Worm (Caenorhabditis elegans) whole organism, mixed stage, embryonic: ENCODE measurements around the gene F55F3.4.

Experiments
- blmp-1 ChIP-seq: fragments of 150-350 bp; optimal IDR thresholded peaks from 2 replicates; lab custom pipeline; 2014; ENCODE audit warnings: missing biosample characterization, missing genetic modification characterization
- elt-1 ChIP-seq: sonication (generic microtip); optimal IDR thresholded peaks from 2 replicates; lab custom pipeline; 2017; ENCODE audit warnings: missing genetic modification characterization, mild to moderate bottlenecking, missing compliant biosample characterization, antibody characterized with exemption, moderate library complexity, borderline replicate concordance; ENCODE audit not compliant: insufficient read depth
- ham-2 ChIP-seq: fragments of 200-800 bp; sonication (Bioruptor generic); optimal IDR thresholded peaks from 2 replicates; lab custom pipeline; 2018; ENCODE audit warnings: mild to moderate bottlenecking, missing genetic modification characterization, missing compliant biosample characterization
- lin-13 ChIP-seq: fragments of 150-350 bp; optimal IDR thresholded peaks from 2 replicates; lab custom pipeline; 2014; ENCODE audit warnings: missing biosample characterization, missing genetic modification characterization
- lsy-2 ChIP-seq: fragments of 150-350 bp; optimal IDR thresholded peaks from 2 replicates; lab custom pipeline; 2014; ENCODE audit warnings: missing biosample characterization, missing genetic modification characterization
- mep-1 ChIP-seq: fragments of 150-350 bp; optimal IDR thresholded peaks from 2 replicates; lab custom pipeline; 2017; ENCODE audit warnings: missing biosample characterization, missing genetic modification reagents, missing genetic modification characterization, inconsistent platforms
- nhr-237 ChIP-seq: fragments of 150-350 bp; optimal IDR thresholded peaks from 2 replicates; lab custom pipeline; 2014; ENCODE audit warnings: missing biosample characterization, missing genetic modification characterization
- nhr-28 ChIP-seq: fragments of 150-350 bp; optimal IDR thresholded peaks from 2 replicates; lab custom pipeline; 2014; ENCODE audit warnings: missing biosample characterization, missing genetic modification characterization
- nhr-76 ChIP-seq: sonication (generic microtip); optimal IDR thresholded peaks from 2 replicates; lab custom pipeline; 2017; ENCODE audit warnings: missing biosample characterization, missing genetic modification characterization
- pha-4 ChIP-seq: fragments of 150-350 bp; optimal IDR thresholded peaks from 2 replicates; lab custom pipeline; 2018; ENCODE audit warnings: missing biosample characterization, missing genetic modification reagents, missing genetic modification characterization
- snpc-4 ChIP-seq: fragments of 150-350 bp; optimal IDR thresholded peaks from 2 replicates; lab custom pipeline; 2014; ENCODE audit warnings: missing biosample characterization, missing genetic modification characterization
- sptf-1 ChIP-seq: sonication (generic microtip); optimal IDR thresholded peaks from 2 replicates; lab custom pipeline; 2017; ENCODE audit warnings: mild to moderate bottlenecking, missing genetic modification characterization, moderate library complexity, missing compliant biosample characterization
- unc-62 ChIP-seq: fragments of 150-350 bp; optimal IDR thresholded peaks from 2 replicates; lab custom pipeline; 2014; ENCODE audit warnings: missing biosample characterization, missing genetic modification reagents, missing genetic modification characterization

- TF ChIP-seq snpc-4 (tag; lab: Kevin White, UChicago): no peak
- no peak for TF ChIP-seq mep-1 (tag; lab: Kevin White, UChicago)
- no peak for TF ChIP-seq elt-1
- no peak for TF ChIP-seq blmp-1 (tag; lab: Kevin White, UChicago)
- no peak for TF ChIP-seq ham-2 (GFP tag; lab: Kevin White, UChicago)
- TF ChIP-seq lsy-2: no peak
- TF ChIP-seq pha-4 (tag; lab: Kevin White, UChicago): no peak
- TF ChIP-seq unc-62: no peak
- no peak for TF ChIP-seq nhr-28 (tag; lab: Kevin White, UChicago)
- no peak for TF ChIP-seq lin-13 (tag; lab: Kevin White, UChicago)
- TF ChIP-seq nhr-237 (tag; lab: Kevin White, UChicago): no peak
- no peak for TF ChIP-seq sptf-1 (tag; lab: Kevin White, UChicago)
- TF ChIP-seq nhr-76 (tag; lab: Kevin White, UChicago): no peak
Measured at ce11 chrX:13746231-13746630, 39.1 kb upstream of the F55F3.4 start.
